Fruit fly (Drosophila melanogaster) S2 (cell line): ENCODE data around the gene Mcm6.

Experiments used
- CG8478 ChIP-seq: fragments of >200 bp; optimal IDR thresholded peaks from 2 replicates; lab custom pipeline; 2018
- CTCF ChIP-seq, 2 experiments: fragments of >200 bp; optimal IDR thresholded peaks; 2 replicates each; lab custom pipeline; 2018

DNA sequence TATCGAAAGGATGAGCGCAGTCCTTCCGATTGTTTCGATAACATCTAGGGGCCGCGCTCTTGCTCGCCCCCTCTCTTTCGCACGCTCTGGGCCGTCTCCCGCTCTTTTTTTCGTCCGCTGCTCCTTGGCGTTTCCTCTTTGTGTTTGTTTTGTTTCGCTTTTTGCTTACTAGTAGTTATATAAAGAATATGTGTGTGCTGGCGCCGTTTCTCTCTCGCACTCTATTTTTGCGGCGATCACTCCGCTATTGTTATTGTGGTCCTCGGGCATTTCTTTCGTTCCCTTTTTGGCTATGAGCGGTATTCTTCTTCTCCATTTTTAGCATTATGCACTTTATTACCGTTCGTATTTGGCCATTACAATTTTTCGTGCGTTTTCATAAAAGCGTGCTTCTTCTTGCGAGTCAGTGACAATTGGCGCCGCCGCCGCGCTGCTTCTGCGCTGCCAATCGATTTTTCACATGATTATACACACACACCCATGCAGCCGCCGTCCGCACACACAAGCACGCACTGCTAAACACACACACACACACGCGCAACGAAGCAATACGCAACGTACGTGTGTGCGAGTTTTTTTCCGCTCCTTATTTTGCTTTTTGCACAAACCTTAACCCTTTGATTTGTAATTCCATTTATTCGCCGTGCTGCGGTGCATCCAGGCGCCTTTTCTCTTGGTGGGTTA, 20.1 kb downstream of the Mcm6 start:
- TF ChIP-seq CG8478 (no peak), CTCF (optimal IDR thresholded peaks at IDR 0.05; lab: Kevin White, UChicago) (no peak)
